Worm (Caenorhabditis elegans) whole organism, young adult: ENCODE data around the gene mrps-26.
A peak's percentile ranks its signal among the peaks of the same experiment; 100 is the strongest.

Experiments
- B0336.3 ChIP-seq: fragments of 200-800 bp; sonication (Bioruptor generic); IDR thresholded peaks from 2 replicates; pipeline ENCODE4 v1.3.6; 2022; ENCODE audit warnings: missing genetic modification characterization, missing compliant biosample characterization
- F23B12.7 ChIP-seq: sonication (generic microtip); optimal IDR thresholded peaks from 2 replicates; lab custom pipeline; 2017; ENCODE audit warnings: missing genetic modification characterization, mild to moderate bottlenecking, missing compliant biosample characterization, antibody characterized with exemption, moderate library complexity; ENCODE audit not compliant: insufficient read depth
- F33H1.4 ChIP-seq: fragments of 200-800 bp; sonication (Bioruptor generic); IDR thresholded peaks from 2 replicates; pipeline ENCODE4 v1.3.6; 2022; ENCODE audit warnings: missing genetic modification reagents, missing genetic modification characterization, missing compliant biosample characterization
- F57A8.1 ChIP-seq: fragments of 200-800 bp; sonication (Bioruptor generic); optimal IDR thresholded peaks from 2 replicates; lab custom pipeline; 2018; ENCODE audit warnings: mild to moderate bottlenecking, missing genetic modification characterization, moderate library complexity, missing compliant biosample characterization
- aptf-3 ChIP-seq: fragments of 200-800 bp; sonication (Bioruptor generic); IDR thresholded peaks from 2 replicates; pipeline ENCODE4 v1.3.6; 2022; ENCODE audit warnings: missing genetic modification characterization, missing compliant biosample characterization
- athp-1 ChIP-seq: sonication (generic microtip); optimal IDR thresholded peaks from 2 replicates; lab custom pipeline; 2017; ENCODE audit warnings: mild to moderate bottlenecking, missing genetic modification characterization, missing compliant biosample characterization
- attf-3 ChIP-seq: fragments of 200-800 bp; sonication (Bioruptor generic); conservative IDR thresholded peaks from 2 replicates; pipeline ENCODE4 v1.3.6; 2022; ENCODE audit warnings: missing genetic modification reagents, missing genetic modification characterization, missing compliant biosample characterization
- ccch-3 ChIP-seq: fragments of 200-800 bp; sonication (Bioruptor generic); optimal IDR thresholded peaks from 2 replicates; lab custom pipeline; 2018; ENCODE audit warnings: mild to moderate bottlenecking, missing genetic modification characterization, missing compliant biosample characterization
- cebp-2 ChIP-seq: fragments of 200-800 bp; sonication (Bioruptor generic); IDR thresholded peaks from 2 replicates; pipeline ENCODE4 v1.3.6; 2022; ENCODE audit warnings: missing genetic modification characterization, missing compliant biosample characterization
- ceh-79 ChIP-seq: sonication (generic microtip); optimal IDR thresholded peaks from 2 replicates; lab custom pipeline; 2017; ENCODE audit warnings: mild to moderate bottlenecking, missing genetic modification characterization, missing compliant biosample characterization
- chd-7 ChIP-seq: sonication (generic microtip); optimal IDR thresholded peaks from 2 replicates; lab custom pipeline; 2016; ENCODE audit warnings: mild to moderate bottlenecking, missing genetic modification characterization, moderate library complexity, missing compliant biosample characterization
- die-1 ChIP-seq: sonication (generic microtip); optimal IDR thresholded peaks from 2 replicates; lab custom pipeline; 2016; ENCODE audit warnings: missing genotype, mild to moderate bottlenecking, missing genetic modification characterization, missing compliant biosample characterization
- efl-1 ChIP-seq: fragments of 150-350 bp; optimal IDR thresholded peaks from 2 replicates; lab custom pipeline; 2014; ENCODE audit warnings: missing biosample characterization, missing genetic modification reagents, missing genetic modification characterization
- ekl-4 ChIP-seq: fragments of 200-800 bp; sonication (Bioruptor generic); IDR thresholded peaks from 2 replicates; pipeline ENCODE4 v1.3.6; 2022; ENCODE audit warnings: missing genetic modification reagents, missing genetic modification characterization, missing compliant biosample characterization
- ets-4 ChIP-seq: fragments of 200-800 bp; sonication (Bioruptor generic); optimal IDR thresholded peaks from 2 replicates; lab custom pipeline; 2018; ENCODE audit warnings: mild to moderate bottlenecking, missing genetic modification characterization, missing compliant biosample characterization
- gei-17 ChIP-seq: fragments of 200-800 bp; sonication (Bioruptor generic); optimal IDR thresholded peaks from 2 replicates; lab custom pipeline; 2018; ENCODE audit warnings: mild to moderate bottlenecking, missing genetic modification characterization, missing compliant biosample characterization
- him-1 ChIP-seq: sonication (generic microtip); optimal IDR thresholded peaks from 2 replicates; lab custom pipeline; 2016; ENCODE audit warnings: missing genotype, missing genetic modification reagents, missing genetic modification characterization, missing compliant biosample characterization
- let-526 ChIP-seq: fragments of 200-800 bp; sonication (Bioruptor generic); IDR thresholded peaks from 2 replicates; pipeline ENCODE4 v1.3.6; 2022; ENCODE audit warnings: missing genetic modification reagents, missing genetic modification characterization, missing compliant biosample characterization
- lin-35 ChIP-seq, 3 experiments: fragments of 150-350 bp in 2 of 3; sonication (generic microtip) in 1 of 3; optimal IDR thresholded peaks; 2 replicates each; lab custom pipeline; 2014 to 2018; ENCODE audit warnings: missing biosample characterization in 3 of 3, missing genetic modification characterization in 3 of 3, missing genetic modification reagents in 3 of 3
- lin-40 ChIP-seq: sonication (generic microtip); optimal IDR thresholded peaks from 2 replicates; lab custom pipeline; 2016; ENCODE audit warnings: missing genetic modification characterization, mild to moderate bottlenecking, missing compliant biosample characterization, missing genotype, missing genetic modification reagents
- lin-54 ChIP-seq: fragments of 200-800 bp; sonication (Bioruptor generic); optimal IDR thresholded peaks from 2 replicates; lab custom pipeline; 2018; ENCODE audit warnings: mild to moderate bottlenecking, missing genetic modification characterization, missing compliant biosample characterization
- madf-6 ChIP-seq: fragments of 200-800 bp; sonication (Bioruptor generic); IDR thresholded peaks from 2 replicates; pipeline ENCODE4 v1.3.6; 2022; ENCODE audit warnings: missing genetic modification reagents, missing genetic modification characterization, missing compliant biosample characterization
- mcd-1 ChIP-seq: fragments of 200-800 bp; sonication (Bioruptor generic); IDR thresholded peaks from 2 replicates; pipeline ENCODE4 v1.3.6; 2022; ENCODE audit warnings: missing genetic modification reagents, missing genetic modification characterization, missing compliant biosample characterization
- mes-4 ChIP-seq: sonication (generic microtip); optimal IDR thresholded peaks from 2 replicates; lab custom pipeline; 2016; ENCODE audit warnings: missing genotype, missing genetic modification characterization, missing compliant biosample characterization
- mxl-1 ChIP-seq: sonication (generic microtip); optimal IDR thresholded peaks from 2 replicates; lab custom pipeline; 2016; ENCODE audit warnings: missing genetic modification characterization, missing compliant biosample characterization
- nhr-120 ChIP-seq: fragments of 200-800 bp; sonication (Bioruptor generic); IDR thresholded peaks from 2 replicates; pipeline ENCODE4 v1.3.6; 2022; ENCODE audit warnings: missing genetic modification characterization, missing compliant biosample characterization
- rpc-1 ChIP-seq, 2 experiments: fragments of 150-350 bp in 1 of 2; sonication (generic microtip) in 1 of 2; optimal IDR thresholded peaks; 2 replicates each; lab custom pipeline; 2014 to 2018; ENCODE audit warnings: missing biosample characterization in 1 of 2, missing genetic modification characterization in 1 of 2, missing genetic modification reagents in 1 of 2, missing genotype in 1 of 2
- snpc-1.1 ChIP-seq: sonication (generic microtip); optimal IDR thresholded peaks from 2 replicates; lab custom pipeline; 2017; ENCODE audit warnings: missing genetic modification characterization, mild to moderate bottlenecking, missing compliant biosample characterization, antibody characterized with exemption, moderate library complexity, missing genotype, missing genetic modification reagents; ENCODE audit not compliant: insufficient read depth
- unc-130 ChIP-seq: sonication (generic microtip); optimal IDR thresholded peaks from 2 replicates; lab custom pipeline; 2016; ENCODE audit warnings: missing genetic modification reagents, missing genetic modification characterization, missing compliant biosample characterization
- xnd-1 ChIP-seq: sonication (generic microtip); optimal IDR thresholded peaks from 2 replicates; lab custom pipeline; 2016; ENCODE audit warnings: missing genotype, missing genetic modification reagents, missing genetic modification characterization, missing compliant biosample characterization
- zfh-2 ChIP-seq: fragments of 200-800 bp; sonication (Bioruptor generic); conservative IDR thresholded peaks from 2 replicates; pipeline ENCODE4 v1.3.6; 2022; ENCODE audit warnings: missing genetic modification reagents, missing genetic modification characterization, missing compliant biosample characterization
- ztf-18 ChIP-seq: sonication (generic microtip); optimal IDR thresholded peaks from 2 replicates; lab custom pipeline; 2016; ENCODE audit warnings: missing genotype, mild to moderate bottlenecking, missing genetic modification characterization, missing compliant biosample characterization

The mrps-26 gene

ce11 chrIII:5234312-5234711 lies at the start of gene mrps-26:
mrps-26 (plus strand) TSS chrIII:5234612.
- TF ChIP-seq lin-35 (GFP tag; optimal IDR thresholded peaks at IDR 0.05; lab: Kevin White, UChicago) = peak in 1 of 3 experiments; percentile 1
- TF ChIP-seq B0336.3 (GFP tag; lab: Robert Waterston, UW) = no peak

DNA sequence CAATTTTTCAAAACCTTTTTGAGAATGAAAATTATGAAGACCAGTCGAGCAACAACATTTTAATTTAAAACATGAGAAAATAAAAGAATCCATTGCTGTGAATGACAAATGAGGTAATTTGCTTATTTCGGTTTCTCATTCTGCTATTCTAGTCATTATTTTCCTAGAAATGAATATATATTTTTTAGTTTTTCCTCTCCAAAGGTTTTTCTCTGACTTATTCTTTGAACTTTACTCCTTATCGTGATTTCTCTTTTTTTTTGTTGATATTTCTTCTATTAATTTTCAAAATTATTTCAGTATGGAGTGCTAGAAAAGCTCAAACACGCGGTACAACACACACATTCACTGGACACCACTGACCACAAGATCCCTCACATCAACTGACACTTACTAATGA lies 48.8 kb upstream of the mrps-26 start, which contains the start of gene pup-2:
TSS of gene pup-2 (plus strand) at position 301 of the 400 bp plus-strand sequence.
- TF ChIP-seq ztf-18 (tag; lab: Kevin White, UChicago) (no peak), ccch-3 (GFP tag; lab: Kevin White, UChicago) (no peak), nhr-120 (no peak), F57A8.1 (GFP tag; lab: Kevin White, UChicago) (no peak), aptf-3 (GFP tag; lab: Robert Waterston, UW) (no peak), mes-4 (no peak), mxl-1 (tag; lab: Kevin White, UChicago) (no peak), let-526 (GFP tag; lab: Robert Waterston, UW) (no peak), athp-1 (tag; lab: Kevin White, UChicago) (no peak), lin-40 (tag; lab: Kevin White, UChicago) (no peak), ets-4 (GFP tag; lab: Kevin White, UChicago) (no peak), xnd-1 (no peak), snpc-1.1 (tag; lab: Kevin White, UChicago) (no peak), rpc-1 (optimal IDR thresholded peaks at IDR 0.05; lab: Kevin White, UChicago) (no peak), rpc-1 (tag; optimal IDR thresholded peaks at IDR 0.05; lab: Kevin White, UChicago) (no peak), zfh-2 (GFP tag; lab: Robert Waterston, UW) (no peak), cebp-2 (no peak), F23B12.7 (tag; lab: Kevin White, UChicago) (no peak), gei-17 (no peak), ceh-79 (tag; lab: Kevin White, UChicago) (no peak)

DNA sequence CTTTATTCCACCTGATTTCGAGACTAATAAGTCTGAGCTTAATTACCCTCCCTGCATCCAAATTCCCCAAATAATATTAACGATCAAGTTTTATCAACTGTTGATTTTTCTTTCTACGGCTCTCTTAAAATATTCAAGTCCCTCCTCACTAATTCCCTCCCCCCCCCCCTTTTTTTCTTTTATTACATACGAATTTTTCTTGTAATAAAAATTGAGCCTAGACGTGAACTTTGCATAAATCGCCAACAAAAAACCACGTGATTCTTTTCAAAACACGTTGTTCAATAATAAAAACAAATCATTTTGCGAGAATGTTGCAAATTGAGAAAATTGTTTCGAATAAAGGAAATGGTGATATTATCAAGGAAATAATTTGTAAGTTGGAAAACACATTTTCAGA lies 46.0 kb upstream of the mrps-26 start, which contains the start of gene K10D2.8:
TSS of gene K10D2.8 (plus strand) at position 301 of the 400 bp plus-strand sequence.
- TF ChIP-seq chd-7 (tag; lab: Kevin White, UChicago) (no peak), ekl-4 (GFP tag; lab: Robert Waterston, UW) (0 out of 2 replicates have a peak, but pooled peaks have one; percentile 2)

DNA sequence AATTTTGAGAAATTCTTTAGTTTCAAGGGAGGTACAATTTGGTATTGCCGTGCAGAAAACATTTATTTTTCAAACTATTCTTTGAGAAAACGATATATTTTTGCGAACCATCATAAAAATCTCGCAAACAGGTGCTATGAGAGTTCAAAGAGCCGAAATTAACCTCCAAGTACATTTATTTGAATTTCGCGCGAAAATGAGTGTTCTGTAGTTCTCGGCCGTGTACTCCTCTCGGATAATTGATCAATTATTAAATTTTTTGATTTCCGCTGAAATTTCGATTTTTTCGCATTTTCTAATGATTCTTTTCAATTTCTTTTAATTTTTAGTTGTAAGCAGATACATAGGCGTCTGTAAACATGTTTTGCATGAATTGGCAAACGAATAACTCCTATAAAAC lies 44.2 kb upstream of the mrps-26 start:
- TF ChIP-seq die-1 (tag; lab: Kevin White, UChicago) (no peak), attf-3 (GFP tag; lab: Robert Waterston, UW) (0 out of 2 replicates have a peak, but pooled peaks have one; percentile 16), efl-1 (GFP tag; lab: Kevin White, UChicago) (peak; percentile 42), mcd-1 (GFP tag; lab: Robert Waterston, UW) (0 out of 2 replicates have a peak, but pooled peaks have one; percentile 28), madf-6 (GFP tag; lab: Robert Waterston, UW) (peak; percentile 63), mes-4 (no peak), him-1 (no peak), unc-130 (GFP tag; lab: Kevin White, UChicago) (peak; percentile 26), lin-35 (GFP tag; optimal IDR thresholded peaks at IDR 0.05; lab: Kevin White, UChicago) (peak in 1 of 3 experiments; percentile 16), lin-54 (GFP tag; lab: Kevin White, UChicago) (peak; percentile 80), F33H1.4 (GFP tag; lab: Robert Waterston, UW) (peak; percentile 37)
